Worm (Caenorhabditis elegans) whole organism, L1 larva: ENCODE results near the gene srlf-36.

Experiments
- ceh-8 ChIP-seq: fragments of 200-800 bp; sonication (Bioruptor generic); optimal IDR thresholded peaks from 2 replicates; lab custom pipeline; 2018; ENCODE audit warnings: mild to moderate bottlenecking, missing genetic modification characterization, moderate library complexity, missing compliant biosample characterization
- dsc-1 ChIP-seq: sonication (generic microtip); optimal IDR thresholded peaks from 2 replicates; lab custom pipeline; 2016; ENCODE audit warnings: mild to moderate bottlenecking, missing genetic modification characterization, missing compliant biosample characterization
- egl-13 ChIP-seq: sonication (generic microtip); optimal IDR thresholded peaks from 2 replicates; lab custom pipeline; 2016; ENCODE audit warnings: missing genotype, missing genetic modification reagents, missing genetic modification characterization, missing compliant biosample characterization
- egl-27 ChIP-seq, 2 experiments: fragments of 150-350 bp in 1 of 2; sonication (generic microtip); optimal IDR thresholded peaks; 3 replicates each; lab custom pipeline; 2017 to 2018; ENCODE audit warnings: missing biosample characterization in 2 of 2, missing genetic modification characterization in 2 of 2, missing genetic modification reagents in 2 of 2
- fkh-10 ChIP-seq: sonication (generic microtip); optimal IDR thresholded peaks from 2 replicates; lab custom pipeline; 2017; ENCODE audit warnings: missing biosample characterization, missing genetic modification reagents, missing genetic modification characterization
- jun-1 ChIP-seq: fragments of 150-350 bp; optimal IDR thresholded peaks from 2 replicates; lab custom pipeline; 2014; ENCODE audit warnings: missing biosample characterization, missing genetic modification reagents, missing genetic modification characterization
- lin-13 ChIP-seq: fragments of 150-350 bp; optimal IDR thresholded peaks from 2 replicates; lab custom pipeline; 2014; ENCODE audit warnings: missing biosample characterization, missing genetic modification reagents, missing genetic modification characterization
- mef-2 ChIP-seq: fragments of 150-350 bp; optimal IDR thresholded peaks from 2 replicates; lab custom pipeline; 2014; ENCODE audit warnings: missing biosample characterization, missing genetic modification characterization
- nhr-28 ChIP-seq: fragments of 150-350 bp; optimal IDR thresholded peaks from 2 replicates; lab custom pipeline; 2014; ENCODE audit warnings: missing biosample characterization, missing genetic modification characterization
- nhr-76 ChIP-seq: sonication (generic microtip); optimal IDR thresholded peaks from 2 replicates; lab custom pipeline; 2017; ENCODE audit warnings: missing biosample characterization, missing genetic modification characterization
- pqm-1 ChIP-seq: sonication (generic microtip); optimal IDR thresholded peaks from 3 replicates; lab custom pipeline; 2017; ENCODE audit warnings: missing biosample characterization, missing genetic modification characterization
- snpc-4 ChIP-seq: fragments of 150-350 bp; optimal IDR thresholded peaks from 2 replicates; lab custom pipeline; 2014; ENCODE audit warnings: missing biosample characterization, missing genetic modification characterization
- snu-23 ChIP-seq: sonication (generic microtip); optimal IDR thresholded peaks from 2 replicates; lab custom pipeline; 2016; ENCODE audit warnings: missing genetic modification characterization, missing compliant biosample characterization

DNA sequence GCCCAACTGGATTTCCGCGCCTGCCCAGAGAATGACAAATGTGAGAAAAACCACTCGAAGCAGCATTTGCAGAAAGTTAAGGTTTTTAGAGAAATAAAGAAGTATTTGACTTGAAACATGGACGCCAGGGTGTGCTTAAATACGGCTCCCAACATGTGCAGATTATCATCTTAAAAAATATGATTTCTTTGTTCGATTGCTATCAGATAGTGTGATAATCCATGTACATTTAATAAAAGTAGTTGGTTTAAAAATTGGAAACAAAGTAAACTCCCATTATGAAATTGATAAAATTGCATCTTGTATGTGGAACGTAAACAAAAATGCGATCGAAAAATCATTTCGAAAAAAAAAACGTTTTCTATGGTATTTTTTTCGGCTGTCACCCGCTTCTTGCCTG, 18.0 kb upstream of the srlf-36 start, which contains the start of gene F48G7.8:
- TF ChIP-seq nhr-76, result no peak
- TF ChIP-seq snpc-4 (tag; lab: Kevin White, UChicago), result no peak
- TF ChIP-seq nhr-28 (tag; lab: Kevin White, UChicago), result no peak
- TF ChIP-seq fkh-10 (GFP tag; lab: Kevin White, UChicago), result no peak
- no peak for TF ChIP-seq ceh-8 (GFP tag; lab: Kevin White, UChicago)
- TF ChIP-seq dsc-1, result no peak
- no peak for TF ChIP-seq egl-27 (tag; optimal IDR thresholded peaks at IDR 0.05; lab: Kevin White, UChicago)
- TF ChIP-seq pqm-1 (tag; lab: Kevin White, UChicago), result no peak
- TF ChIP-seq lin-13 (GFP tag; lab: Kevin White, UChicago), result no peak
- no peak for TF ChIP-seq egl-13 (tag; lab: Kevin White, UChicago)
- TF ChIP-seq snu-23 (GFP tag; lab: Kevin White, UChicago), result no peak
- no peak for TF ChIP-seq jun-1 (tag; lab: Kevin White, UChicago)
- TF ChIP-seq mef-2 (tag; lab: Kevin White, UChicago), result no peak
